Fruit fly (Drosophila melanogaster) whole organism, embryonic: ENCODE results near the gene CG4101.

Experiments
- Blimp-1 ChIP-seq: fragments of 200-800 bp; sonication (Bioruptor generic); optimal IDR thresholded peaks from 3 replicates; lab custom pipeline; 2018; ENCODE audit warnings: missing biosample characterization, missing genetic modification characterization, mild to moderate bottlenecking, moderate library complexity, missing genetic modification reagents
- CG10321 ChIP-seq: fragments of 200-800 bp; sonication (Bioruptor generic); IDR thresholded peaks from 2 replicates; pipeline ENCODE4 v1.3.6; 2022; ENCODE audit warnings: missing biosample characterization, missing genetic modification characterization
- CG11456 ChIP-seq: fragments of 200-800 bp; sonication (Bioruptor generic); IDR thresholded peaks from 3 replicates; pipeline ENCODE4 v1.3.6; 2022; ENCODE audit warnings: missing biosample characterization, missing genetic modification characterization
- CG12659 ChIP-seq: fragments of 200-800 bp; sonication (Bioruptor generic); optimal IDR thresholded peaks from 3 replicates; lab custom pipeline; 2017; ENCODE audit warnings: mild to moderate bottlenecking, missing biosample characterization, missing genetic modification reagents, missing genetic modification characterization
- CG13624 ChIP-seq: fragments of 200-800 bp; sonication (Bioruptor generic); optimal IDR thresholded peaks from 2 replicates; lab custom pipeline; 2016; ENCODE audit warnings: missing biosample characterization, missing genetic modification characterization
- CG14965 ChIP-seq: fragments of 200-800 bp; sonication (Bioruptor generic); optimal IDR thresholded peaks from 2 replicates; lab custom pipeline; 2016; ENCODE audit warnings: missing biosample characterization, missing genetic modification characterization, borderline replicate concordance
- CG16813 ChIP-seq: fragments of 200-800 bp; sonication (Bioruptor generic); IDR thresholded peaks from 3 replicates; pipeline ENCODE4 v1.3.6; 2022; ENCODE audit warnings: missing biosample characterization, missing genetic modification characterization; ENCODE audit not compliant: partially characterized antibody
- CG17568 ChIP-seq: fragments of 200-800 bp; sonication (Bioruptor generic); optimal IDR thresholded peaks from 2 replicates; lab custom pipeline; 2018; ENCODE audit warnings: missing biosample characterization, mild to moderate bottlenecking, missing genetic modification characterization, moderate library complexity
- CG1832 ChIP-seq: fragments of 200-800 bp; sonication (Bioruptor generic); optimal IDR thresholded peaks from 2 replicates; lab custom pipeline; 2017; ENCODE audit warnings: missing biosample characterization, mild to moderate bottlenecking, missing genetic modification characterization, inconsistent platforms
- CG30403 ChIP-seq: fragments of 200-800 bp; sonication (Bioruptor generic); optimal IDR thresholded peaks from 3 replicates; lab custom pipeline; 2016; ENCODE audit warnings: missing biosample characterization, missing genetic modification characterization
- CG31388 ChIP-seq: fragments of 200-800 bp; sonication (Bioruptor generic); optimal IDR thresholded peaks from 2 replicates; lab custom pipeline; 2016; ENCODE audit warnings: missing biosample characterization, missing genetic modification characterization
- CG3163 ChIP-seq: fragments of 200-800 bp; sonication (Bioruptor generic); optimal IDR thresholded peaks from 3 replicates; lab custom pipeline; 2016; ENCODE audit warnings: missing biosample characterization, missing genetic modification characterization
- CG32772 ChIP-seq: fragments of 200-800 bp; sonication (Bioruptor generic); IDR thresholded peaks from 2 replicates; pipeline ENCODE4 v1.3.6; 2022; ENCODE audit warnings: missing biosample characterization, missing genetic modification characterization
- CG3407 ChIP-seq: fragments of 200-800 bp; sonication (Bioruptor generic); optimal IDR thresholded peaks from 2 replicates; lab custom pipeline; 2018; ENCODE audit warnings: missing biosample characterization, mild to moderate bottlenecking, missing genetic modification characterization
- CG42726 ChIP-seq: fragments of 200-800 bp; sonication (Bioruptor generic); IDR thresholded peaks from 2 replicates; pipeline ENCODE4 v1.3.6; 2022; ENCODE audit warnings: missing biosample characterization, missing genetic modification characterization; ENCODE audit not compliant: partially characterized antibody
- CG4404 ChIP-seq: fragments of 200-800 bp; sonication (Bioruptor generic); IDR thresholded peaks from 2 replicates; pipeline ENCODE4 v1.3.6; 2022; ENCODE audit warnings: missing biosample characterization, missing genetic modification characterization
- CG4730 ChIP-seq: fragments of 200-800 bp; sonication (Bioruptor generic); IDR thresholded peaks from 2 replicates; pipeline ENCODE4 v1.3.6; 2022; ENCODE audit warnings: missing biosample characterization, missing genetic modification characterization
- CG6175 ChIP-seq: fragments of 200-800 bp; sonication (Bioruptor generic); IDR thresholded peaks from 3 replicates; pipeline ENCODE4 v1.3.6; 2022; ENCODE audit warnings: missing biosample characterization, missing genetic modification characterization
- CG6254 ChIP-seq: fragments of 200-800 bp; sonication (Bioruptor generic); optimal IDR thresholded peaks from 3 replicates; lab custom pipeline; 2017; ENCODE audit warnings: mild to moderate bottlenecking, missing biosample characterization, missing genetic modification reagents, missing genetic modification characterization
- CG7357 ChIP-seq: fragments of 200-800 bp; sonication (Bioruptor generic); IDR thresholded peaks from 3 replicates; pipeline ENCODE4 v1.3.6; 2022; ENCODE audit warnings: missing biosample characterization, missing genetic modification characterization
- CG7372 ChIP-seq: fragments of 200-800 bp; sonication (Bioruptor generic); IDR thresholded peaks from 2 replicates; pipeline ENCODE4 v1.3.6; 2022; ENCODE audit warnings: missing biosample characterization, missing genetic modification characterization
- CG8478 ChIP-seq: fragments of >200 bp; optimal IDR thresholded peaks from 2 replicates; lab custom pipeline; 2018
- CG8944 ChIP-seq: fragments of 200-800 bp; sonication (Bioruptor generic); optimal IDR thresholded peaks from 3 replicates; lab custom pipeline; 2016; ENCODE audit warnings: missing biosample characterization, missing genetic modification characterization
- CG9876 ChIP-seq: fragments of 200-800 bp; sonication (Bioruptor generic); optimal IDR thresholded peaks from 2 replicates; lab custom pipeline; 2016; ENCODE audit warnings: missing biosample characterization, missing genetic modification characterization
- CG9932 ChIP-seq: fragments of 200-800 bp; sonication (Bioruptor generic); IDR thresholded peaks from 2 replicates; pipeline ENCODE4 v1.3.6; 2022; ENCODE audit warnings: missing biosample characterization, missing genetic modification characterization
- Camta ChIP-seq: fragments of 200-800 bp; sonication (Bioruptor generic); optimal IDR thresholded peaks from 2 replicates; lab custom pipeline; 2016; ENCODE audit warnings: missing biosample characterization, missing genetic modification characterization
- Dfd ChIP-seq, 2 experiments: fragments of >200 bp; optimal IDR thresholded peaks; 2 replicates each; lab custom pipeline; 2017; ENCODE audit warnings: missing biosample characterization in 2 of 2, missing genetic modification characterization in 2 of 2
- Dref ChIP-seq: fragments of 200-800 bp; sonication (Bioruptor generic); IDR thresholded peaks from 2 replicates; pipeline ENCODE4 v1.3.6; 2022; ENCODE audit warnings: missing biosample characterization, missing genetic modification characterization
- H15 ChIP-seq: fragments of 200-800 bp; sonication (Bioruptor generic); IDR thresholded peaks from 3 replicates; pipeline ENCODE4 v1.3.6; 2022; ENCODE audit warnings: missing biosample characterization, missing genetic modification characterization
- NfI ChIP-seq: fragments of 200-800 bp; sonication (Bioruptor generic); optimal IDR thresholded peaks from 3 replicates; lab custom pipeline; 2018; ENCODE audit warnings: missing biosample characterization, mild to moderate bottlenecking, missing genetic modification characterization, moderate library complexity
- Oaz ChIP-seq: fragments of 200-800 bp; sonication (Bioruptor generic); IDR thresholded peaks from 2 replicates; pipeline ENCODE4 v1.3.6; 2022; ENCODE audit warnings: missing biosample characterization, missing genetic modification characterization
- Spps ChIP-seq: fragments of 200-800 bp; sonication (Bioruptor generic); optimal IDR thresholded peaks from 2 replicates; lab custom pipeline; 2018; ENCODE audit warnings: missing biosample characterization, mild to moderate bottlenecking, missing genetic modification characterization
- Tbp ChIP-seq: fragments of >200 bp; optimal IDR thresholded peaks from 2 replicates; lab custom pipeline; 2018; ENCODE audit warnings: missing biosample characterization, missing genetic modification characterization
- Xbp1 ChIP-seq: fragments of 200-800 bp; sonication (Bioruptor generic); optimal IDR thresholded peaks from 3 replicates; lab custom pipeline; 2016; ENCODE audit warnings: missing biosample characterization, mild to moderate bottlenecking, missing genetic modification characterization
- ab ChIP-seq: fragments of 200-800 bp; sonication (Bioruptor generic); optimal IDR thresholded peaks from 2 replicates; lab custom pipeline; 2016; ENCODE audit warnings: missing biosample characterization, missing genetic modification characterization
- cwo ChIP-seq: fragments of 200-800 bp; sonication (Bioruptor generic); optimal IDR thresholded peaks from 3 replicates; lab custom pipeline; 2017; ENCODE audit warnings: missing biosample characterization, missing genetic modification characterization, mild to moderate bottlenecking, moderate library complexity, missing genetic modification reagents
- h ChIP-seq: fragments of >200 bp; optimal IDR thresholded peaks from 2 replicates; lab custom pipeline; 2017
- ind ChIP-seq: fragments of 200-800 bp; sonication (Bioruptor generic); optimal IDR thresholded peaks from 3 replicates; lab custom pipeline; 2016; ENCODE audit warnings: missing biosample characterization, missing genetic modification characterization
- nerfin-2 ChIP-seq: fragments of 200-800 bp; sonication (Bioruptor generic); IDR thresholded peaks from 2 replicates; pipeline ENCODE4 v1.3.6; 2022; ENCODE audit warnings: missing biosample characterization, missing genetic modification characterization; ENCODE audit not compliant: partially characterized antibody
- otp ChIP-seq: fragments of 200-800 bp; sonication (Bioruptor generic); IDR thresholded peaks from 3 replicates; pipeline ENCODE4, ENCODE4 v1.3.6; 2022; ENCODE audit warnings: missing biosample characterization, missing genetic modification characterization
- phol ChIP-seq: fragments of 200-800 bp; sonication (Bioruptor generic); optimal IDR thresholded peaks from 3 replicates; lab custom pipeline; 2018; ENCODE audit warnings: missing biosample characterization, mild to moderate bottlenecking, missing genetic modification characterization, moderate library complexity
- pnt ChIP-seq: fragments of 200-800 bp; sonication (Bioruptor generic); optimal IDR thresholded peaks from 3 replicates; lab custom pipeline; 2016; ENCODE audit warnings: missing biosample characterization, missing genetic modification characterization
- pros ChIP-seq: fragments of 200-800 bp; sonication (Bioruptor generic); optimal IDR thresholded peaks from 3 replicates; lab custom pipeline; 2019; ENCODE audit warnings: missing biosample characterization, mild to moderate bottlenecking, missing genetic modification characterization, moderate library complexity
- row ChIP-seq: fragments of 200-800 bp; sonication (Bioruptor generic); IDR thresholded peaks from 3 replicates; pipeline ENCODE4 v1.3.6; 2022; ENCODE audit warnings: missing biosample characterization, missing genetic modification characterization
- salm ChIP-seq: fragments of 200-800 bp; sonication (Bioruptor generic); optimal IDR thresholded peaks from 2 replicates; lab custom pipeline; 2018; ENCODE audit warnings: missing biosample characterization, mild to moderate bottlenecking, missing genetic modification characterization
- tx ChIP-seq: fragments of 200-800 bp; sonication (Bioruptor generic); optimal IDR thresholded peaks from 2 replicates; lab custom pipeline; 2016; ENCODE audit warnings: missing biosample characterization, missing genetic modification characterization
- vvl ChIP-seq: fragments of 200-800 bp; sonication (Bioruptor generic); IDR thresholded peaks from 2 replicates; pipeline ENCODE4 v1.3.6; 2022; ENCODE audit warnings: missing biosample characterization, missing genetic modification characterization
- zen ChIP-seq: fragments of 200-800 bp; sonication (Bioruptor generic); optimal IDR thresholded peaks from 3 replicates; lab custom pipeline; 2018; ENCODE audit warnings: missing biosample characterization, mild to moderate bottlenecking, missing genetic modification characterization, moderate library complexity
- zf30C ChIP-seq: fragments of 200-800 bp; sonication (Bioruptor generic); optimal IDR thresholded peaks from 3 replicates; lab custom pipeline; 2018; ENCODE audit warnings: missing biosample characterization, mild to moderate bottlenecking, missing genetic modification characterization

The CG4101 gene

dm6 chr3L:16647578-16648113 lies 35.4 kb downstream of the CG4101 start, which contains the start of gene Abl (continued):
- TF ChIP-seq pros (GFP tag; lab: Kevin White, UChicago), result no peak
- peak; percentile 35 for TF ChIP-seq pnt (GFP tag; lab: Kevin White, UChicago)
- no peak for TF ChIP-seq CG6175
- TF ChIP-seq CG13624 (GFP tag; lab: Kevin White, UChicago), result peak; percentile 88
- TF ChIP-seq CG11456 (GFP tag; lab: Robert Waterston, UW), result peak; percentile 64; the same call in 1 of the 3 replicates
- TF ChIP-seq CG12659, result peak; percentile 91
- TF ChIP-seq h (lab: Kevin White, UChicago), result no peak
- TF ChIP-seq CG9876 (GFP tag; lab: Kevin White, UChicago), result peak; percentile 82
- TF ChIP-seq CG7372 (GFP tag; lab: Robert Waterston, UW), result no peak
- TF ChIP-seq Camta (GFP tag; lab: Kevin White, UChicago), result peak; percentile 53
- TF ChIP-seq ind (GFP tag; lab: Kevin White, UChicago), result peak; percentile 50
- TF ChIP-seq CG3163 (GFP tag; lab: Kevin White, UChicago), result peak; percentile 75
- peak; percentile 22; the same call in 1 of the 2 replicates for TF ChIP-seq CG4404 (GFP tag; lab: Robert Waterston, UW)
- TF ChIP-seq CG14965 (GFP tag; lab: Kevin White, UChicago), result peak; percentile 23
- TF ChIP-seq row (GFP tag; lab: Robert Waterston, UW), result peak; percentile 56; the same call in 2 of the 3 replicates
- TF ChIP-seq CG30403, result peak; percentile 73
- no peak for TF ChIP-seq CG17568 (GFP tag; lab: Kevin White, UChicago)
- TF ChIP-seq NfI, result peak; percentile 46
- TF ChIP-seq otp (GFP tag; lab: Robert Waterston, UW), result peak; percentile 8; the same call in 2 of the 3 replicates
- no peak for TF ChIP-seq CG31388
- TF ChIP-seq H15, result no peak; the same call in 2 of the 3 replicates
- TF ChIP-seq zen, result peak; percentile 75
- peak; percentile 93 for TF ChIP-seq Dref (GFP tag; lab: Robert Waterston, UW)
- TF ChIP-seq Oaz (GFP tag; lab: Robert Waterston, UW), result no peak
- TF ChIP-seq CG8478 (lab: Kevin White, UChicago), result no peak
- peak; percentile 68 for TF ChIP-seq tx (GFP tag; lab: Kevin White, UChicago)
- TF ChIP-seq vvl (GFP tag; lab: Robert Waterston, UW), result peak; percentile 66
- TF ChIP-seq Blimp-1 (GFP tag; lab: Kevin White, UChicago), result peak; percentile 44
- TF ChIP-seq Tbp (GFP tag; lab: Kevin White, UChicago), result no peak
- peak; percentile 89 for TF ChIP-seq CG42726
- TF ChIP-seq CG1832, result no peak
- TF ChIP-seq salm (tag; lab: Kevin White, UChicago), result peak; percentile 42
- no peak for TF ChIP-seq CG32772
- peak; percentile 73 for TF ChIP-seq CG8944 (GFP tag; lab: Kevin White, UChicago)
- peak; percentile 10 for TF ChIP-seq ab (GFP tag; lab: Kevin White, UChicago)
- TF ChIP-seq CG7357 (GFP tag; lab: Robert Waterston, UW), result no peak
- peak; percentile 88 for TF ChIP-seq CG9932
- peak; percentile 45 for TF ChIP-seq CG3407 (GFP tag; lab: Kevin White, UChicago)
- TF ChIP-seq Dfd (GFP tag; optimal IDR thresholded peaks at IDR 0.05; lab: Kevin White, UChicago), result no peak
- no peak for TF ChIP-seq CG4730
- peak; percentile 45 for TF ChIP-seq cwo (GFP tag; lab: Kevin White, UChicago)
- TF ChIP-seq Spps (tag; lab: Kevin White, UChicago), result peak; percentile 33
- no peak for TF ChIP-seq zf30C (GFP tag; lab: Kevin White, UChicago)
- TF ChIP-seq nerfin-2 (GFP tag; lab: Robert Waterston, UW), result peak; percentile 50; the same call in 1 of the 2 replicates
- TF ChIP-seq CG10321 (GFP tag; lab: Robert Waterston, UW), result no peak
- peak; percentile 82 for TF ChIP-seq Xbp1 (GFP tag; lab: Kevin White, UChicago)
- peak; percentile 79 for TF ChIP-seq CG16813
- TF ChIP-seq phol (tag; lab: Kevin White, UChicago), result peak; percentile 80
- no peak for TF ChIP-seq CG6254 (GFP tag; lab: Kevin White, UChicago)
